Fruit fly (Drosophila melanogaster) whole organism, embryonic: ENCODE data around the gene Taf6.

Experiments used
- Blimp-1 ChIP-seq: fragments of 200-800 bp; sonication (Bioruptor generic); optimal IDR thresholded peaks from 3 replicates; lab custom pipeline; 2018; ENCODE audit warnings: missing biosample characterization, missing genetic modification characterization, mild to moderate bottlenecking, moderate library complexity, missing genetic modification reagents
- BtbVII ChIP-seq: fragments of 200-800 bp; sonication (Bioruptor generic); optimal IDR thresholded peaks from 3 replicates; lab custom pipeline; 2017; ENCODE audit warnings: missing biosample characterization, mild to moderate bottlenecking, missing genetic modification characterization
- CG10543 ChIP-seq: fragments of 200-800 bp; sonication (Bioruptor generic); optimal IDR thresholded peaks from 3 replicates; lab custom pipeline; 2017; ENCODE audit warnings: missing biosample characterization, mild to moderate bottlenecking, missing genetic modification characterization, moderate library complexity
- CG10565 ChIP-seq: fragments of 200-800 bp; sonication (Bioruptor generic); optimal IDR thresholded peaks from 3 replicates; lab custom pipeline; 2016; ENCODE audit warnings: missing biosample characterization, mild to moderate bottlenecking, missing genetic modification characterization
- CG12769 ChIP-seq: fragments of 200-800 bp; sonication (Bioruptor generic); optimal IDR thresholded peaks from 2 replicates; lab custom pipeline; 2019; ENCODE audit warnings: missing biosample characterization, mild to moderate bottlenecking, missing genetic modification characterization, moderate library complexity
- CG13894 ChIP-seq: fragments of 200-800 bp; sonication (Bioruptor generic); optimal IDR thresholded peaks from 3 replicates; lab custom pipeline; 2018; ENCODE audit warnings: missing biosample characterization, mild to moderate bottlenecking, missing genetic modification characterization, moderate library complexity
- CG1529 ChIP-seq: fragments of 200-800 bp; sonication (Bioruptor generic); optimal IDR thresholded peaks from 3 replicates; lab custom pipeline; 2018; ENCODE audit warnings: missing biosample characterization, missing genetic modification characterization
- CG16779 ChIP-seq: fragments of 200-800 bp; sonication (Bioruptor generic); IDR thresholded peaks from 2 replicates; pipeline ENCODE4 v1.3.6; 2022; ENCODE audit warnings: missing biosample characterization, missing genetic modification characterization
- CG17385 ChIP-seq: fragments of 200-800 bp; sonication (Bioruptor generic); optimal IDR thresholded peaks from 3 replicates; lab custom pipeline; 2018; ENCODE audit warnings: missing biosample characterization, mild to moderate bottlenecking, missing genetic modification characterization
- CG18011 ChIP-seq: fragments of 200-800 bp; sonication (Bioruptor generic); optimal IDR thresholded peaks from 2 replicates; lab custom pipeline; 2017; ENCODE audit warnings: missing biosample characterization, missing genetic modification characterization, mild to moderate bottlenecking, moderate library complexity, missing genotype
- CG1832 ChIP-seq: fragments of 200-800 bp; sonication (Bioruptor generic); optimal IDR thresholded peaks from 2 replicates; lab custom pipeline; 2017; ENCODE audit warnings: missing biosample characterization, mild to moderate bottlenecking, missing genetic modification characterization, inconsistent platforms
- CG18764 ChIP-seq: fragments of 200-800 bp; sonication (Bioruptor generic); optimal IDR thresholded peaks from 3 replicates; lab custom pipeline; 2016; ENCODE audit warnings: missing biosample characterization, missing genetic modification characterization
- CG2129 ChIP-seq: fragments of 200-800 bp; sonication (Bioruptor generic); IDR thresholded peaks from 2 replicates; pipeline ENCODE4 v1.3.6; 2022; ENCODE audit warnings: missing biosample characterization, missing genetic modification characterization; ENCODE audit not compliant: partially characterized antibody
- CG32767 ChIP-seq: fragments of 200-800 bp; sonication (Bioruptor generic); IDR thresholded peaks from 2 replicates; pipeline ENCODE4 v1.3.6; 2022; ENCODE audit warnings: missing biosample characterization, missing genetic modification characterization
- CG4820 ChIP-seq: fragments of 200-800 bp; sonication (Bioruptor generic); optimal IDR thresholded peaks from 3 replicates; lab custom pipeline; 2016; ENCODE audit warnings: missing biosample characterization, missing genetic modification characterization
- CG7556 ChIP-seq: fragments of 200-800 bp; sonication (Bioruptor generic); optimal IDR thresholded peaks from 2 replicates; lab custom pipeline; 2017; ENCODE audit warnings: missing biosample characterization, mild to moderate bottlenecking, missing genetic modification characterization
- CG8944 ChIP-seq: fragments of 200-800 bp; sonication (Bioruptor generic); optimal IDR thresholded peaks from 3 replicates; lab custom pipeline; 2016; ENCODE audit warnings: missing biosample characterization, missing genetic modification characterization
- CG9727 ChIP-seq: fragments of 200-800 bp; sonication (Bioruptor generic); optimal IDR thresholded peaks from 3 replicates; lab custom pipeline; 2017; ENCODE audit warnings: missing biosample characterization, mild to moderate bottlenecking, missing genetic modification characterization
- D ChIP-seq, 2 experiments: fragments of 200-800 bp in 1 of 2; fragments of >200 bp in 1 of 2; sonication (Bioruptor generic) in 1 of 2; optimal IDR thresholded peaks; 2 replicates in 1 of 2; 3 replicates in 1 of 2; lab custom pipeline; 2017; ENCODE audit warnings: mild to moderate bottlenecking in 1 of 2, missing biosample characterization in 1 of 2, missing genetic modification characterization in 1 of 2, missing genetic modification reagents in 1 of 2
- Deaf1 ChIP-seq: fragments of 200-800 bp; optimal IDR thresholded peaks from 3 replicates; lab custom pipeline; 2019; ENCODE audit warnings: missing biosample characterization, mild to moderate bottlenecking, missing genetic modification characterization, moderate library complexity
- Dll ChIP-seq: fragments of 200-800 bp; sonication (Bioruptor generic); IDR thresholded peaks from 4 replicates; pipeline ENCODE4 v1.3.6; 2022; ENCODE audit warnings: missing biosample characterization, missing genetic modification characterization; ENCODE audit not compliant: partially characterized antibody
- ERR ChIP-seq: fragments of 200-800 bp; sonication (Bioruptor generic); optimal IDR thresholded peaks from 2 replicates; lab custom pipeline; 2016; ENCODE audit warnings: missing biosample characterization, missing genetic modification characterization
- GATAe ChIP-seq: fragments of 200-800 bp; sonication (Bioruptor generic); conservative IDR thresholded peaks from 2 replicates; pipeline ENCODE4 v1.3.6; 2022; ENCODE audit warnings: missing biosample characterization, missing genetic modification characterization
- Lpt ChIP-seq: fragments of >200 bp; optimal IDR thresholded peaks from 2 replicates; lab custom pipeline; 2018; ENCODE audit warnings: missing biosample characterization, missing genetic modification characterization
- Scr ChIP-seq: fragments of 200-800 bp; sonication (Bioruptor generic); IDR thresholded peaks from 2 replicates; pipeline ENCODE4 v1.3.6; 2022; ENCODE audit warnings: missing biosample characterization, missing genetic modification characterization; ENCODE audit not compliant: partially characterized antibody
- Xrp1 ChIP-seq: fragments of 200-800 bp; sonication (Bioruptor generic); IDR thresholded peaks from 2 replicates; pipeline ENCODE4 v1.3.6; 2022; ENCODE audit warnings: missing biosample characterization, missing genetic modification characterization
- YL-1 ChIP-seq: fragments of 200-800 bp; sonication (Bioruptor generic); optimal IDR thresholded peaks from 3 replicates; lab custom pipeline; 2017; ENCODE audit warnings: missing biosample characterization, mild to moderate bottlenecking, missing genetic modification characterization
- ara ChIP-seq: fragments of 200-800 bp; sonication (Bioruptor generic); IDR thresholded peaks from 2 replicates; pipeline ENCODE4 v1.3.6; 2022; ENCODE audit warnings: missing biosample characterization, missing genetic modification characterization
- cg ChIP-seq: fragments of 200-800 bp; sonication (Bioruptor generic); optimal IDR thresholded peaks from 3 replicates; lab custom pipeline; 2019; ENCODE audit warnings: missing biosample characterization, mild to moderate bottlenecking, missing genetic modification characterization, moderate library complexity
- chinmo ChIP-seq: fragments of 200-800 bp; sonication (Bioruptor generic); IDR thresholded peaks from 4 replicates; pipeline ENCODE4 v1.3.6; 2022; ENCODE audit warnings: missing biosample characterization, missing genetic modification characterization; ENCODE audit not compliant: partially characterized antibody
- eve ChIP-seq, 2 experiments: fragments of >200 bp; optimal IDR thresholded peaks; 2 replicates each; lab custom pipeline; 2017; ENCODE audit warnings: missing biosample characterization in 2 of 2, missing genetic modification characterization in 2 of 2
- hbn ChIP-seq: fragments of 200-800 bp; sonication (Bioruptor generic); IDR thresholded peaks from 2 replicates; pipeline ENCODE4 v1.3.6; 2022; ENCODE audit warnings: missing biosample characterization, missing genetic modification characterization; ENCODE audit not compliant: partially characterized antibody
- her ChIP-seq: fragments of 200-800 bp; sonication (Bioruptor generic); optimal IDR thresholded peaks from 2 replicates; lab custom pipeline; 2016; ENCODE audit warnings: missing biosample characterization, missing genetic modification characterization
- hkb ChIP-seq, 2 experiments: fragments of 200-800 bp in 1 of 2; fragments of >200 bp in 1 of 2; sonication (Bioruptor generic) in 1 of 2; IDR thresholded peaks in 1 of 2; optimal IDR thresholded peaks in 1 of 2; 2 replicates each; pipeline versions ENCODE4 v1.3.6 to Lab custom; 2017 to 2022; ENCODE audit warnings: missing biosample characterization in 1 of 2, missing genetic modification characterization in 1 of 2
- jing ChIP-seq: fragments of 200-800 bp; sonication (Bioruptor generic); optimal IDR thresholded peaks from 2 replicates; lab custom pipeline; 2018; ENCODE audit warnings: missing biosample characterization, mild to moderate bottlenecking, missing genetic modification characterization
- lbe ChIP-seq: fragments of 200-800 bp; sonication (Bioruptor generic); optimal IDR thresholded peaks from 2 replicates; lab custom pipeline; 2016; ENCODE audit warnings: missing biosample characterization, mild to moderate bottlenecking, missing genetic modification characterization
- onecut ChIP-seq: fragments of 200-800 bp; sonication (Bioruptor generic); IDR thresholded peaks from 2 replicates; pipeline ENCODE4 v1.3.6; 2022; ENCODE audit warnings: missing biosample characterization, missing genetic modification characterization
- sens ChIP-seq: fragments of 200-800 bp; sonication (Bioruptor generic); peaks from one replicate; lab custom pipeline; 2016; ENCODE audit warnings: missing biosample characterization, missing genetic modification characterization
- sna ChIP-seq: fragments of 200-800 bp; sonication (Bioruptor generic); IDR thresholded peaks from 2 replicates; pipeline ENCODE4 v1.3.6; 2022; ENCODE audit warnings: missing biosample characterization, missing genetic modification characterization; ENCODE audit not compliant: partially characterized antibody
- stc ChIP-seq: fragments of 200-800 bp; sonication (Bioruptor generic); IDR thresholded peaks from 2 replicates; pipeline ENCODE4 v1.3.6; 2022; ENCODE audit warnings: missing biosample characterization, missing genetic modification characterization
- sug ChIP-seq: fragments of 200-800 bp; optimal IDR thresholded peaks from 2 replicates; lab custom pipeline; 2019; ENCODE audit warnings: missing biosample characterization, mild to moderate bottlenecking, missing genetic modification characterization, moderate library complexity
- tgo ChIP-seq: fragments of 200-800 bp; sonication (Bioruptor generic); IDR thresholded peaks from 3 replicates; pipeline ENCODE4 v1.3.6; 2022; ENCODE audit warnings: missing biosample characterization, missing genetic modification characterization
- tin ChIP-seq: fragments of 200-800 bp; sonication (Bioruptor generic); optimal IDR thresholded peaks from 3 replicates; lab custom pipeline; 2016; ENCODE audit warnings: missing biosample characterization, missing genetic modification characterization
- tx ChIP-seq: fragments of 200-800 bp; sonication (Bioruptor generic); optimal IDR thresholded peaks from 2 replicates; lab custom pipeline; 2016; ENCODE audit warnings: missing biosample characterization, missing genetic modification characterization
- usp ChIP-seq: fragments of >200 bp; optimal IDR thresholded peaks from 2 replicates; lab custom pipeline; 2017; ENCODE audit warnings: missing biosample characterization, missing genetic modification characterization
- wdn ChIP-seq: fragments of 200-800 bp; sonication (Bioruptor generic); IDR thresholded peaks from 2 replicates; pipeline ENCODE4 v1.3.6; 2022; ENCODE audit warnings: missing biosample characterization, missing genetic modification characterization
- wor ChIP-seq: fragments of 200-800 bp; sonication (Bioruptor generic); IDR thresholded peaks from 2 replicates; pipeline ENCODE4 v1.3.6; 2022; ENCODE audit warnings: missing biosample characterization, missing genetic modification characterization

Gene Taf6

DNA sequence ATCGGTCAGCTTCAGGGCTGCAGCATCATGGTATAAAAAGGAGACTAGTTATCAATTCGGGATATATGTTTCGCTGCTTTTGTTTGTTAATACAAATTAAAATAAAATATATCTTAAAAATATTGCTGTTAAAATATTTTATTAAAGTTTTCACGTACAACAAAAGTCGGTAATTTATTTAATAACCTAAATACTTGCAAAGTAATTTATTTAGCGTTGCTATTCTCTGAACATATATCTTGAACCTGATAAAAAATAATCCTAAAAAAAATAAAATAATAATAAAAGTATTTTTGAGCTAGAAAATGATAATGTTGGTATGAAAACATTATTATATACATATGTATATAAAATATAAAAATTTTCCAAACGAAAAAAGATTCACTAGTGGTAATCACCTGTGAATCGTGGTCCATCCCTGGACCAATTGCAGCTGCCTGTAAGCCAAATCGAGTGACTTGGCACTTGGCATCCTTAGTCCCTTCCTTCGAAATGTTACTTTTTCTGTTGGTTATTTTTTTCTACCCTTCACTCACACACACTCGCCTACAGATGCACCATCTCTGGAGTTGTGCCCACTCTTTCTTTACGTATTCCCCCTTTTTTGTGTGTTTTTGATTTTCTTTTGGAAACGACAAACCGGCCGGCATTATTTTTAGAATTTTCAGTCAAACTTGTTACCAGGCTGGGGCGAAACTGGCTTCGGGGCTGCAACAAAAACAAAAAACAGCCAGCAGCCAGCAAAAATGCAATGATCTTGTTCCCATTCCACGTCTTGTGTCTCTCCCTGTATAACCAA lies 41.5 kb upstream of the Taf6 start (continued):
- TF ChIP-seq stc (GFP tag; lab: Robert Waterston, UW) (no peak), CG18764 (GFP tag; lab: Kevin White, UChicago) (no peak), CG16779 (GFP tag; lab: Robert Waterston, UW) (no peak), tx (GFP tag; lab: Kevin White, UChicago) (no peak)

DNA sequence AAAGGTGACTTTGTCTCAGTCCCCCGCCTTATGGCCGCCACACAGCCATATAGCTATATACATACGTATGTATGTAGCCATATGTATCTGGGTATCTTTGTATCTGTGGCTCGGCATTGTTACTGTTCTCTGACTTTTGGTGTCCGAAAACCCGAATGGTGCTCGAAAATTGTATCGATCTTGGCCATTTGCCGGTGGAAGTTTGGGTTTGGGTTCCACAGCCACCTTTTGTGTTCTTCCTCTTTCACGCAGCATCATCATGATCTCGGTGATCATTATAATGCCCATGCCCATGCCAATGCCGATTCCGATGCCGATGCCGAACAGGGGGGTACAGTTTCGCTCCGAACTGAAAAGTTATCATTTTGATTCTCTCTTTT lies 40.9 kb upstream of the Taf6 start:
- TF ChIP-seq CG1529 (no peak), Blimp-1 (GFP tag; lab: Kevin White, UChicago) (no peak), chinmo (GFP tag; lab: Robert Waterston, UW) (no peak), onecut (GFP tag; lab: Robert Waterston, UW) (peak; percentile 23; the same call in 1 of the 2 replicates), her (no peak), hbn (GFP tag; lab: Robert Waterston, UW) (no peak), CG8944 (GFP tag; lab: Kevin White, UChicago) (no peak), CG17385 (GFP tag; lab: Kevin White, UChicago) (peak; percentile 82), cg (GFP tag; lab: Kevin White, UChicago) (peak; percentile 68), wdn (peak; percentile 5; the same call in 1 of the 2 replicates), CG2129 (GFP tag; lab: Robert Waterston, UW) (no peak), wor (GFP tag; lab: Robert Waterston, UW) (no peak), sna (no peak), Lpt (peak; percentile 84), GATAe (GFP tag; lab: Robert Waterston, UW) (no peak), Scr (0 out of 2 replicates have a peak, but pooled peaks have one; percentile 10), CG10543 (GFP tag; lab: Kevin White, UChicago) (peak; percentile 51), CG32767 (GFP tag; lab: Robert Waterston, UW) (no peak), Dll (GFP tag; lab: Robert Waterston, UW) (no peak), CG7556 (GFP tag; lab: Kevin White, UChicago) (no peak), hkb (optimal IDR thresholded peaks at IDR 0.05; lab: Kevin White, UChicago) (no peak), hkb (GFP tag; IDR thresholded peaks at IDR 0.05; lab: Robert Waterston, UW) (no peak), CG12769 (tag; lab: Kevin White, UChicago) (peak; percentile 85), sens (GFP tag; lab: Kevin White, UChicago) (peak; percentile 69), CG10565 (GFP tag; lab: Kevin White, UChicago) (no peak), tgo (no peak), Xrp1 (GFP tag; lab: Robert Waterston, UW) (no peak), tin (GFP tag; lab: Kevin White, UChicago) (no peak), CG9727 (no peak), CG18011 (no peak), Deaf1 (tag; lab: Kevin White, UChicago) (peak; percentile 64), BtbVII (GFP tag; lab: Kevin White, UChicago) (no peak), YL-1 (GFP tag; lab: Kevin White, UChicago) (no peak), eve (GFP tag; optimal IDR thresholded peaks at IDR 0.05; lab: Kevin White, UChicago) (no peak), usp (GFP tag; lab: Kevin White, UChicago) (no peak), D (optimal IDR thresholded peaks at IDR 0.05; lab: Kevin White, UChicago) (peak; percentile 85), D (GFP tag; optimal IDR thresholded peaks at IDR 0.05; lab: Kevin White, UChicago) (no peak), CG4820 (GFP tag; lab: Kevin White, UChicago) (no peak), CG1832 (GFP tag; lab: Kevin White, UChicago) (no peak), lbe (GFP tag; lab: Kevin White, UChicago) (peak; percentile 28), ERR (no peak), CG13894 (tag; lab: Kevin White, UChicago) (peak; percentile 92), sug (tag; lab: Kevin White, UChicago) (peak; percentile 21), jing (GFP tag; lab: Kevin White, UChicago) (no peak), ara (GFP tag; lab: Robert Waterston, UW) (no peak)
